Worm (Caenorhabditis elegans) whole organism, late embryonic: ENCODE measurements around the gene AH6.3.
A peak's percentile ranks its signal among the peaks of the same experiment; 100 is the strongest.

Experiments
- C08G9.2 ChIP-seq: sonication (generic microtip); optimal IDR thresholded peaks from 2 replicates; lab custom pipeline; 2016; ENCODE audit warnings: mild to moderate bottlenecking, missing genetic modification characterization, moderate library complexity, missing compliant biosample characterization
- C38D4.7 ChIP-seq: fragments of 200-800 bp; sonication (Bioruptor generic); optimal IDR thresholded peaks from 2 replicates; lab custom pipeline; 2018; ENCODE audit warnings: mild to moderate bottlenecking, missing genetic modification characterization, moderate library complexity, missing compliant biosample characterization
- F13H6.1 ChIP-seq: sonication (generic microtip); optimal IDR thresholded peaks from 2 replicates; lab custom pipeline; 2016; ENCODE audit warnings: missing genetic modification characterization, missing compliant biosample characterization
- K02D7.2 ChIP-seq: sonication (generic microtip); optimal IDR thresholded peaks from 2 replicates; lab custom pipeline; 2017; ENCODE audit warnings: mild to moderate bottlenecking, missing genetic modification characterization, missing compliant biosample characterization
- T23F11.4 ChIP-seq: fragments of 200-800 bp; sonication (Bioruptor generic); optimal IDR thresholded peaks from 2 replicates; lab custom pipeline; 2018; ENCODE audit warnings: mild to moderate bottlenecking, missing genetic modification characterization, missing compliant biosample characterization
- Y22D7AL.16 ChIP-seq: sonication (generic microtip); optimal IDR thresholded peaks from 2 replicates; lab custom pipeline; 2016; ENCODE audit warnings: missing genetic modification characterization, missing compliant biosample characterization
- ceh-14 ChIP-seq: sonication (generic microtip); optimal IDR thresholded peaks from 2 replicates; lab custom pipeline; 2016; ENCODE audit warnings: missing genotype, missing genetic modification characterization, missing compliant biosample characterization
- ceh-18 ChIP-seq: sonication (generic microtip); optimal IDR thresholded peaks from 2 replicates; lab custom pipeline; 2016; ENCODE audit warnings: missing genetic modification characterization, missing compliant biosample characterization
- ceh-19 ChIP-seq: fragments of 200-800 bp; sonication (Bioruptor generic); optimal IDR thresholded peaks from 2 replicates; lab custom pipeline; 2018; ENCODE audit warnings: mild to moderate bottlenecking, missing genetic modification characterization, missing compliant biosample characterization
- ceh-22 ChIP-seq: sonication (generic microtip); optimal IDR thresholded peaks from 2 replicates; lab custom pipeline; 2017; ENCODE audit warnings: missing biosample characterization, missing genetic modification characterization
- ceh-24 ChIP-seq: sonication (generic microtip); optimal IDR thresholded peaks from 2 replicates; lab custom pipeline; 2016; ENCODE audit warnings: mild to moderate bottlenecking, missing genetic modification characterization, missing compliant biosample characterization
- ceh-30 ChIP-seq: fragments of 150-350 bp; optimal IDR thresholded peaks from 2 replicates; lab custom pipeline; 2014; ENCODE audit warnings: missing biosample characterization, missing genetic modification characterization
- ceh-31 ChIP-seq: sonication (generic microtip); optimal IDR thresholded peaks from 2 replicates; lab custom pipeline; 2016; ENCODE audit warnings: missing genetic modification characterization, missing compliant biosample characterization
- ceh-45 ChIP-seq: fragments of 200-800 bp; sonication (Bioruptor generic); IDR thresholded peaks from 2 replicates; pipeline ENCODE4 v1.3.6; 2022; ENCODE audit warnings: missing genetic modification reagents, missing genetic modification characterization, missing compliant biosample characterization
- ceh-6 ChIP-seq: fragments of 200-800 bp; sonication (Bioruptor generic); optimal IDR thresholded peaks from 2 replicates; lab custom pipeline; 2018; ENCODE audit warnings: mild to moderate bottlenecking, missing genetic modification characterization, missing compliant biosample characterization
- ceh-9 ChIP-seq: sonication (generic microtip); optimal IDR thresholded peaks from 2 replicates; lab custom pipeline; 2016; ENCODE audit warnings: mild to moderate bottlenecking, missing genetic modification characterization, inconsistent platforms, missing compliant biosample characterization
- che-1 ChIP-seq: sonication (generic microtip); optimal IDR thresholded peaks from 2 replicates; lab custom pipeline; 2016; ENCODE audit warnings: mild to moderate bottlenecking, missing genetic modification characterization, missing compliant biosample characterization
- dmd-4 ChIP-seq: sonication (generic microtip); optimal IDR thresholded peaks from 2 replicates; lab custom pipeline; 2016; ENCODE audit warnings: borderline replicate concordance, missing genetic modification characterization, missing compliant biosample characterization
- elt-2 ChIP-seq: sonication (generic microtip); optimal IDR thresholded peaks from 2 replicates; lab custom pipeline; 2016; ENCODE audit warnings: missing genetic modification reagents, missing genetic modification characterization, missing compliant biosample characterization
- ets-4 ChIP-seq: sonication (generic microtip); optimal IDR thresholded peaks from 2 replicates; lab custom pipeline; 2016; ENCODE audit warnings: missing genetic modification characterization, missing compliant biosample characterization
- fkh-10 ChIP-seq: fragments of 150-350 bp; optimal IDR thresholded peaks from 2 replicates; lab custom pipeline; 2014; ENCODE audit warnings: missing biosample characterization, missing genetic modification reagents, missing genetic modification characterization
- fkh-6 ChIP-seq: sonication (generic microtip); optimal IDR thresholded peaks from 2 replicates; lab custom pipeline; 2016; ENCODE audit warnings: missing genetic modification characterization, missing compliant biosample characterization
- hlh-13 ChIP-seq: fragments of 200-800 bp; sonication (Bioruptor generic); optimal IDR thresholded peaks from 2 replicates; lab custom pipeline; 2018; ENCODE audit warnings: mild to moderate bottlenecking, missing genetic modification characterization, missing compliant biosample characterization
- hlh-15 ChIP-seq: sonication (generic microtip); optimal IDR thresholded peaks from 2 replicates; lab custom pipeline; 2016; ENCODE audit warnings: missing genetic modification characterization, missing compliant biosample characterization
- hlh-6 ChIP-seq: sonication (generic microtip); optimal IDR thresholded peaks from 2 replicates; lab custom pipeline; 2016; ENCODE audit warnings: missing genotype, missing genetic modification characterization, missing compliant biosample characterization
- hlh-8 ChIP-seq: sonication (generic microtip); optimal IDR thresholded peaks from 2 replicates; lab custom pipeline; 2016; ENCODE audit warnings: missing genotype, missing genetic modification characterization, missing compliant biosample characterization
- lim-6 ChIP-seq: sonication (generic microtip); optimal IDR thresholded peaks from 2 replicates; lab custom pipeline; 2016; ENCODE audit warnings: missing genetic modification characterization, missing compliant biosample characterization
- lin-11 ChIP-seq: fragments of 200-800 bp; sonication (Bioruptor generic); optimal IDR thresholded peaks from 2 replicates; lab custom pipeline; 2018; ENCODE audit warnings: mild to moderate bottlenecking, missing genetic modification characterization, missing compliant biosample characterization
- madf-2 ChIP-seq: sonication (generic microtip); optimal IDR thresholded peaks from 2 replicates; lab custom pipeline; 2017; ENCODE audit warnings: missing genetic modification characterization, missing compliant biosample characterization
- nhr-11 ChIP-seq: fragments of 150-350 bp; optimal IDR thresholded peaks from 2 replicates; lab custom pipeline; 2014; ENCODE audit warnings: missing biosample characterization, missing genetic modification characterization
- odd-2 ChIP-seq: sonication (generic microtip); optimal IDR thresholded peaks from 2 replicates; lab custom pipeline; 2017; ENCODE audit warnings: antibody characterized with exemption, mild to moderate bottlenecking, missing genetic modification characterization, missing compliant biosample characterization
- pat-9 ChIP-seq: fragments of 200-800 bp; sonication (Bioruptor generic); optimal IDR thresholded peaks from 2 replicates; lab custom pipeline; 2018; ENCODE audit warnings: mild to moderate bottlenecking, missing genetic modification characterization, moderate library complexity, missing compliant biosample characterization
- pax-1 ChIP-seq: fragments of 150-350 bp; optimal IDR thresholded peaks from 2 replicates; lab custom pipeline; 2014; ENCODE audit warnings: missing biosample characterization, missing genetic modification characterization
- pha-2 ChIP-seq: sonication (generic microtip); optimal IDR thresholded peaks from 2 replicates; lab custom pipeline; 2017; ENCODE audit warnings: mild to moderate bottlenecking, missing genetic modification characterization, missing compliant biosample characterization
- pha-4 ChIP-seq: fragments of 150-350 bp; optimal IDR thresholded peaks from 2 replicates; lab custom pipeline; 2018; ENCODE audit warnings: missing biosample characterization, missing genetic modification reagents, missing genetic modification characterization
- ref-2 ChIP-seq: sonication (generic microtip); optimal IDR thresholded peaks from 2 replicates; lab custom pipeline; 2016; ENCODE audit warnings: missing genetic modification characterization, missing compliant biosample characterization
- rnt-1 ChIP-seq: sonication (generic microtip); optimal IDR thresholded peaks from 2 replicates; lab custom pipeline; 2016; ENCODE audit warnings: missing genetic modification characterization, missing compliant biosample characterization
- sox-2 ChIP-seq: fragments of 200-800 bp; sonication (Bioruptor generic); IDR thresholded peaks from 2 replicates; pipeline ENCODE4 v1.3.6; 2022; ENCODE audit warnings: missing genetic modification reagents, missing genetic modification characterization, missing compliant biosample characterization
- syd-9 ChIP-seq: sonication (generic microtip); optimal IDR thresholded peaks from 2 replicates; lab custom pipeline; 2016; ENCODE audit warnings: mild to moderate bottlenecking, missing genetic modification characterization, moderate library complexity, missing compliant biosample characterization
- tbx-2 ChIP-seq: sonication (generic microtip); optimal IDR thresholded peaks from 2 replicates; lab custom pipeline; 2016; ENCODE audit warnings: missing genetic modification characterization, missing compliant biosample characterization
- tbx-7 ChIP-seq: sonication (generic microtip); optimal IDR thresholded peaks from 2 replicates; lab custom pipeline; 2016; ENCODE audit warnings: missing genotype, missing genetic modification characterization, missing compliant biosample characterization
- unc-42 ChIP-seq: sonication (generic microtip); optimal IDR thresholded peaks from 2 replicates; lab custom pipeline; 2016; ENCODE audit warnings: missing genotype, missing genetic modification characterization, missing compliant biosample characterization
- unc-86 ChIP-seq: sonication (generic microtip); optimal IDR thresholded peaks from 2 replicates; lab custom pipeline; 2016; ENCODE audit warnings: missing genetic modification characterization, missing compliant biosample characterization
- ztf-16 ChIP-seq: sonication (generic microtip); optimal IDR thresholded peaks from 2 replicates; lab custom pipeline; 2017; ENCODE audit warnings: missing genetic modification characterization, missing compliant biosample characterization

Gene AH6.3

DNA sequence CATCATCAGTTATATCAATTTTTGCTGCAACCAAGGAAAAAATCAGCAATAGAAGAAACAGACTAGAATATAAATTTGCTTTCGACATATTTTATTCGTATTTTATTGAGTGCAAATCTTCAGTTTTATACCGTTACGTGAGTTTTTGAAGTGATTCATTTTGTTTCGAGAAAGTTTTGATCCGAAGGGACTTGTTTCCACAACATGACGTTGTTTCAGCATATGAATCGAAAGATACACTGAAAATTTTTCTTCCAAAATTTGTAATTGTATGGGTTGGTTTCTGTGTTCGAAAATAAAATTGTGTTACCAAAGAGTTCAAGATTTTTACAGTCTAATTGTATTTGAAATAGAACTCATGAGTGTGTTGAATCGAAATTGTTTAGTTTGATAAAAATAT lies 38.8 kb upstream of the AH6.3 start, which contains the start of gene T19H5.7:
Gene T19H5.7 (minus strand): TSS at position 101 of the 400 bp plus-strand sequence.
- TF ChIP-seq ref-2 (tag; lab: Kevin White, UChicago) (no peak), ceh-31 (tag; lab: Kevin White, UChicago) (no peak), ceh-6 (GFP tag; lab: Kevin White, UChicago) (no peak)

DNA sequence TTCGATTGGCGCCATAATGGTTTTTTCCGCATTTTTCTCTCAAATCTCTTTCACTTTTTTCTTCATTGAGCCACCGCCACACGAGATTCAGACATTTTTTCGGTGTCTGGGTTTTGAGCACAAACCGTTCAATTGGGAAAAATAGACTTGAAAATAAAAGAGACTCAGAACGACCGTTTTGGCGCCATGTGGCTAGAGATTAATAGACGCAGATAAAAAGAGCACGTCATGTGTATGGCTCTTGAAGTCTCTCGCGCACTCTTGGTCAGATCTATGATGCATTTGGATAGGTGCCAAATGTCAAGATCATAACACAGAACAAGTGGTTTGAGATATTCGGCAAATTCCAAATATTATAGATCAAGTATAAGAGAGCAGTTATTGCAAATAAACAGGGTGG lies 37.4 kb upstream of the AH6.3 start:
- TF ChIP-seq sox-2 (GFP tag; lab: Robert Waterston, UW) (no peak), ceh-30 (tag; lab: Kevin White, UChicago) (no peak), hlh-15 (tag; lab: Kevin White, UChicago) (no peak), ceh-9 (no peak), ets-4 (tag; lab: Kevin White, UChicago) (no peak), tbx-2 (tag; lab: Kevin White, UChicago) (no peak), tbx-7 (tag; lab: Kevin White, UChicago) (no peak), ceh-24 (tag; lab: Kevin White, UChicago) (no peak), ref-2 (tag; lab: Kevin White, UChicago) (no peak), ceh-18 (tag; lab: Kevin White, UChicago) (no peak), lim-6 (no peak), pha-2 (no peak), che-1 (no peak)

ce11 chrII:9482529-9482928 lies 36.3 kb upstream of the AH6.3 start:
- TF ChIP-seq dmd-4 (no peak), ceh-18 (tag; lab: Kevin White, UChicago) (no peak), pax-1 (tag; lab: Kevin White, UChicago) (no peak), nhr-11 (tag; lab: Kevin White, UChicago) (no peak), ceh-45 (GFP tag; lab: Robert Waterston, UW) (no peak), madf-2 (tag; lab: Kevin White, UChicago) (no peak), elt-2 (tag; lab: Kevin White, UChicago) (no peak), ceh-6 (GFP tag; lab: Kevin White, UChicago) (no peak), ztf-16 (tag; lab: Kevin White, UChicago) (no peak), hlh-15 (tag; lab: Kevin White, UChicago) (no peak), F13H6.1 (tag; lab: Kevin White, UChicago) (no peak), hlh-6 (tag; lab: Kevin White, UChicago) (no peak), T23F11.4 (no peak), odd-2 (tag; lab: Kevin White, UChicago) (no peak), pha-2 (no peak), pha-4 (no peak), C38D4.7 (no peak), pat-9 (tag; lab: Kevin White, UChicago) (no peak), C08G9.2 (no peak)

DNA sequence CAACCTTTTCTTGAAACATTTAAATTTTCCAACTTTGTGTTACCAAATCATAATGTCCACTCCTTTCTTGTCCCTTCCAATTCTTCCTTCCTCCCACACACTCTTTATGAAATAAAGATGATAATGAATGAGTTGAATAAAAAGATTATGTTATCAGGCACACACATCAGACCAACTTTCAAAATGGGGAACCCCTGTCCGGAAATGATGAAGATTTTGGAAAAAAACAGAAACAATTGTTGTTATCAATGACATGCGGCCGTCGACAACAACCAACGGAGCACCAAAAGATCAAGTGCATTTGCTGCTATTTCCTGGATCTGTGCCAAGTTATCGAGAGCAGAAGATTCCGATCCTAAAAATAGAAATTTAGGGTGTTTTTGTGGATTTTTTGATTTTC lies 35.5 kb upstream of the AH6.3 start:
- TF ChIP-seq ceh-14 (tag; lab: Kevin White, UChicago) (no peak), hlh-15 (tag; lab: Kevin White, UChicago) (no peak), ceh-9 (no peak), unc-42 (no peak), unc-86 (tag; lab: Kevin White, UChicago) (no peak), elt-2 (tag; lab: Kevin White, UChicago) (peak; percentile 28), pha-2 (no peak), lin-11 (tag; lab: Kevin White, UChicago) (no peak)

DNA sequence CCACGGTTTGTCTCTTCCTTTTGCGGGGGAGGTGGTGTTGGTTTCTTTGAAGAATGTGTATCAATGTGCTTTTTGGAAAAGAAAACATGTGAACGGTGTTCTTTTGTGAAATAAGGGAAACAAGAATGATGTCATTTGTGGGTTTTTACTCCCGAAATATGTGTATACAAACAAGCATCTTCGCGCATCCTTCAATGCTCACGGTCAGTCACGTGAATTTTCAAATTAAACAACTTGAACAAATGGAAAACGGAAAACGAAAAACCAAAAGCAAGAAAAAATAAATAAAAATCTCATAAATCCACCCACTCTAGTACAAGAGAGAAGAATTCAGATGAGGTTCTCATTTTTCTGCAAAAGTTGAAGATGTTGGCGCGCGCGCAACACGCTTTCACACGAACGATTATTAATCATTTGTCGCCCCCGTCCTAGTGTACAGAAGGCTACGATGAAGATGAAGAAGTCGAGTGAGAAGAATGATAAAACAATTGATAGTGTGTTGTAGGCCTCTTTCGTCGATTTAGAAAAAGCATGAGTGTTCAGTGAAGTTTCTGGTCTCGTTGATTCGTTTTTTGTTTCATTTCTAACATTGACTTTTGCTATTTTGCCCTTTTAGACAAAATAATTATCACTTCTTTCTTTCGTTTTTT lies 33.6 kb upstream of the AH6.3 start:
- TF ChIP-seq fkh-6 = no peak
- TF ChIP-seq ceh-31 (tag; lab: Kevin White, UChicago) = no peak
- no peak for TF ChIP-seq ceh-22
- no peak for TF ChIP-seq Y22D7AL.16 (tag; lab: Kevin White, UChicago)
- no peak for TF ChIP-seq lin-11 (tag; lab: Kevin White, UChicago)
- no peak for TF ChIP-seq syd-9 (tag; lab: Kevin White, UChicago)
- no peak for TF ChIP-seq ceh-45 (GFP tag; lab: Robert Waterston, UW)
- no peak for TF ChIP-seq hlh-15 (tag; lab: Kevin White, UChicago)
- TF ChIP-seq hlh-8 (tag; lab: Kevin White, UChicago) = no peak
- TF ChIP-seq fkh-10 (GFP tag; lab: Kevin White, UChicago) = no peak
- TF ChIP-seq hlh-13 = no peak
- TF ChIP-seq rnt-1 (tag; lab: Kevin White, UChicago) = no peak
- TF ChIP-seq ztf-16 (tag; lab: Kevin White, UChicago) = no peak
- no peak for TF ChIP-seq ceh-19 (GFP tag; lab: Kevin White, UChicago)
- no peak for TF ChIP-seq K02D7.2 (tag; lab: Kevin White, UChicago)
- TF ChIP-seq, all 69 proteins: peak for 0
